Worm (Caenorhabditis elegans) whole organism, L3 larva: ENCODE data around the gene C45G9.5.
A peak's percentile ranks its signal among the peaks of the same experiment; 100 is the strongest.

Experiments used
- R02D3.7 ChIP-seq: fragments of 150-350 bp; optimal IDR thresholded peaks from 2 replicates; lab custom pipeline; 2014; ENCODE audit warnings: missing biosample characterization, missing genetic modification characterization
- ZK546.5 ChIP-seq: sonication (generic microtip); optimal IDR thresholded peaks from 2 replicates; lab custom pipeline; 2017; ENCODE audit warnings: missing biosample characterization, missing genetic modification characterization
- aly-2 ChIP-seq: fragments of 150-350 bp; optimal IDR thresholded peaks from 2 replicates; lab custom pipeline; 2014; ENCODE audit warnings: missing biosample characterization, missing genetic modification characterization
- ama-1 ChIP-seq: fragments of 150-350 bp; optimal IDR thresholded peaks from 2 replicates; lab custom pipeline; 2018
- ceh-16 ChIP-seq: sonication (generic microtip); optimal IDR thresholded peaks from 2 replicates; lab custom pipeline; 2017; ENCODE audit warnings: missing biosample characterization, missing genetic modification characterization
- ceh-28 ChIP-seq: fragments of 150-350 bp; optimal IDR thresholded peaks from 2 replicates; lab custom pipeline; 2014; ENCODE audit warnings: missing biosample characterization, missing genetic modification reagents, missing genetic modification characterization
- ceh-82 ChIP-seq: fragments of 150-350 bp; optimal IDR thresholded peaks from 2 replicates; lab custom pipeline; 2014; ENCODE audit warnings: missing biosample characterization, missing genetic modification characterization
- ceh-9 ChIP-seq: sonication (generic microtip); optimal IDR thresholded peaks from 2 replicates; lab custom pipeline; 2018; ENCODE audit warnings: missing biosample characterization, missing genetic modification characterization
- daf-12 ChIP-seq: fragments of 150-350 bp; optimal IDR thresholded peaks from 2 replicates; lab custom pipeline; 2014; ENCODE audit warnings: missing biosample characterization, missing genetic modification reagents, missing genetic modification characterization
- egl-27 ChIP-seq: sonication (generic microtip); optimal IDR thresholded peaks from 4 replicates; lab custom pipeline; 2017; ENCODE audit warnings: missing biosample characterization, missing genetic modification reagents, missing genetic modification characterization
- egl-5 ChIP-seq: fragments of 150-350 bp; optimal IDR thresholded peaks from 2 replicates; lab custom pipeline; 2017; ENCODE audit warnings: missing biosample characterization, missing genetic modification reagents, missing genetic modification characterization, inconsistent platforms
- elt-1 ChIP-seq: fragments of 150-350 bp; optimal IDR thresholded peaks from 2 replicates; lab custom pipeline; 2014; ENCODE audit warnings: missing biosample characterization, missing genetic modification characterization
- elt-2 ChIP-seq: sonication (generic microtip); optimal IDR thresholded peaks from 2 replicates; lab custom pipeline; 2016; ENCODE audit warnings: missing genetic modification reagents, mild to moderate bottlenecking, missing genetic modification characterization, missing compliant biosample characterization
- elt-3 ChIP-seq, 3 experiments: fragments of 150-350 bp in 1 of 3; sonication (generic microtip) in 2 of 3; optimal IDR thresholded peaks; 2 replicates in 2 of 3; 4 replicates in 1 of 3; lab custom pipeline; 2014 to 2017; ENCODE audit warnings: missing biosample characterization in 3 of 3, missing genetic modification characterization in 3 of 3
- eor-1 ChIP-seq, 2 experiments: fragments of 150-350 bp; optimal IDR thresholded peaks; 2 replicates each; lab custom pipeline; 2014 to 2018; ENCODE audit warnings: missing biosample characterization in 2 of 2, missing genetic modification characterization in 2 of 2
- fkh-10 ChIP-seq: sonication (generic microtip); optimal IDR thresholded peaks from 2 replicates; lab custom pipeline; 2017; ENCODE audit warnings: missing biosample characterization, missing genetic modification reagents, missing genetic modification characterization
- fos-1 ChIP-seq: fragments of 150-350 bp; optimal IDR thresholded peaks from 2 replicates; lab custom pipeline; 2014; ENCODE audit warnings: missing biosample characterization, missing genetic modification characterization
- hmg-11 ChIP-seq: sonication (generic microtip); optimal IDR thresholded peaks from 2 replicates; lab custom pipeline; 2016; ENCODE audit warnings: missing genetic modification characterization, missing compliant biosample characterization
- jun-1 ChIP-seq: fragments of 150-350 bp; optimal IDR thresholded peaks from 2 replicates; lab custom pipeline; 2014; ENCODE audit warnings: missing biosample characterization, missing genetic modification reagents, missing genetic modification characterization
- lin-15B ChIP-seq: fragments of 150-350 bp; optimal IDR thresholded peaks from 2 replicates; lab custom pipeline; 2014; ENCODE audit warnings: missing biosample characterization, missing genetic modification characterization
- lin-39 ChIP-seq: fragments of 150-350 bp; optimal IDR thresholded peaks from 2 replicates; lab custom pipeline; 2018; ENCODE audit warnings: missing biosample characterization, missing genetic modification reagents, missing genetic modification characterization
- lsy-12 ChIP-seq: sonication (generic microtip); optimal IDR thresholded peaks from 2 replicates; lab custom pipeline; 2016; ENCODE audit warnings: mild to moderate bottlenecking, missing genetic modification characterization, missing compliant biosample characterization
- mdl-1 ChIP-seq: fragments of 150-350 bp; optimal IDR thresholded peaks from 2 replicates; lab custom pipeline; 2014; ENCODE audit warnings: missing biosample characterization, missing genetic modification characterization
- mml-1 ChIP-seq: fragments of 150-350 bp; sonication (generic microtip); optimal IDR thresholded peaks from 3 replicates; lab custom pipeline; 2014; ENCODE audit warnings: missing biosample characterization, missing genetic modification characterization
- nfya-1 ChIP-seq: sonication (generic microtip); optimal IDR thresholded peaks from 2 replicates; lab custom pipeline; 2017; ENCODE audit warnings: missing genetic modification characterization, mild to moderate bottlenecking, missing compliant biosample characterization, antibody characterized with exemption, moderate library complexity; ENCODE audit not compliant: insufficient read depth
- nhr-11 ChIP-seq: fragments of 150-350 bp; optimal IDR thresholded peaks from 2 replicates; lab custom pipeline; 2014; ENCODE audit warnings: missing biosample characterization, missing genetic modification characterization
- nhr-12 ChIP-seq: fragments of 150-350 bp; optimal IDR thresholded peaks from 2 replicates; lab custom pipeline; 2014; ENCODE audit warnings: missing biosample characterization, missing genetic modification characterization
- nhr-23 ChIP-seq: fragments of 150-350 bp; optimal IDR thresholded peaks from 2 replicates; lab custom pipeline; 2014; ENCODE audit warnings: missing biosample characterization, missing genetic modification reagents, missing genetic modification characterization
- nhr-237 ChIP-seq: fragments of 150-350 bp; optimal IDR thresholded peaks from 2 replicates; lab custom pipeline; 2014; ENCODE audit warnings: missing biosample characterization, missing genetic modification characterization
- nhr-25 ChIP-seq: sonication (generic microtip); optimal IDR thresholded peaks from 2 replicates; lab custom pipeline; 2017; ENCODE audit warnings: missing biosample characterization, missing genetic modification characterization
- nhr-28 ChIP-seq: fragments of 150-350 bp; optimal IDR thresholded peaks from 2 replicates; lab custom pipeline; 2014; ENCODE audit warnings: missing biosample characterization, missing genetic modification characterization
- nhr-43 ChIP-seq: sonication (generic microtip); optimal IDR thresholded peaks from 2 replicates; lab custom pipeline; 2016; ENCODE audit warnings: mild to moderate bottlenecking, missing genetic modification characterization, missing compliant biosample characterization; ENCODE audit not compliant: poor library complexity, severe bottlenecking
- nhr-76 ChIP-seq: fragments of 150-350 bp; sonication (generic microtip); optimal IDR thresholded peaks from 5 replicates; lab custom pipeline; 2014; ENCODE audit warnings: missing biosample characterization, missing genetic modification characterization
- nhr-77 ChIP-seq: fragments of 150-350 bp; optimal IDR thresholded peaks from 2 replicates; lab custom pipeline; 2014; ENCODE audit warnings: missing biosample characterization, missing genetic modification characterization
- pha-4 ChIP-seq: fragments of 150-350 bp; optimal IDR thresholded peaks from 2 replicates; lab custom pipeline; 2014; ENCODE audit warnings: missing biosample characterization, missing genetic modification reagents, missing genetic modification characterization
- pqm-1 ChIP-seq: fragments of 150-350 bp; optimal IDR thresholded peaks from 2 replicates; lab custom pipeline; 2017; ENCODE audit warnings: missing biosample characterization, missing genetic modification characterization, inconsistent platforms
- sea-2 ChIP-seq: fragments of 150-350 bp; sonication (generic microtip); optimal IDR thresholded peaks from 4 replicates; lab custom pipeline; 2014; ENCODE audit warnings: missing biosample characterization, missing genetic modification reagents, missing genetic modification characterization
- skn-1 ChIP-seq: fragments of 150-350 bp; optimal IDR thresholded peaks from 2 replicates; lab custom pipeline; 2014; ENCODE audit warnings: missing biosample characterization, missing genetic modification characterization
- snpc-4 ChIP-seq: fragments of 150-350 bp; optimal IDR thresholded peaks from 2 replicates; lab custom pipeline; 2014; ENCODE audit warnings: missing biosample characterization, missing genetic modification characterization
- tbx-2 ChIP-seq: sonication (generic microtip); optimal IDR thresholded peaks from 2 replicates; lab custom pipeline; 2016; ENCODE audit warnings: mild to moderate bottlenecking, missing genetic modification characterization, missing compliant biosample characterization
- unc-39 ChIP-seq: sonication (generic microtip); optimal IDR thresholded peaks from 4 replicates; lab custom pipeline; 2017; ENCODE audit warnings: missing biosample characterization, missing genetic modification characterization
- unc-62 ChIP-seq: fragments of 150-350 bp; sonication (generic microtip); optimal IDR thresholded peaks from 4 replicates; lab custom pipeline; 2014; ENCODE audit warnings: missing biosample characterization, missing genetic modification reagents, missing genetic modification characterization
- zag-1 ChIP-seq: fragments of 150-350 bp; optimal IDR thresholded peaks from 2 replicates; lab custom pipeline; 2014; ENCODE audit warnings: missing biosample characterization, missing genetic modification characterization
- ztf-11 ChIP-seq: fragments of 150-350 bp; optimal IDR thresholded peaks from 2 replicates; lab custom pipeline; 2014; ENCODE audit warnings: missing biosample characterization, missing genetic modification characterization
- ztf-4 ChIP-seq: fragments of 150-350 bp; optimal IDR thresholded peaks from 2 replicates; lab custom pipeline; 2014; ENCODE audit warnings: missing biosample characterization, missing genetic modification characterization

C45G9.5 gene

DNA sequence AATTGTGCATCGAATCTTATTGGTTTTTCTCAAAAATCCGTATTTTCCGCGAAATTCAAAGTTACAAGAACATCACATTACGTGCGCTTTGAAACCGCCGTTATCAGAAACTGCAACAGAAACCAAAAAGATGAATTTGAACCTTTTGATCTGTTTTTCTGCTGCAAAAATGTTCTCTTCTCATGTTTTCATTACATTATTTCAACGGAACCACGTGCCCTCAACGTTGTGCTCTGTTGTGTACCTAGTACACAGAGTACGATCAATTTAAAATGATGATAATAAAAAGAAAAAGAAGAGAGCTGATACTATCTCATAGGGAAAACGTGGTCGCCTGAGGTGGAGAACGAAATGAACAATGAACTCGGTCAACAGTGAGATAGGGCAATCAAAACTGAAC is 30.1 kb downstream of the C45G9.5 start:
- peak; percentile 37 for TF ChIP-seq nhr-11 (tag; lab: Kevin White, UChicago)
- no peak for TF ChIP-seq zag-1 (tag; lab: Kevin White, UChicago)
- no peak for TF ChIP-seq mml-1 (tag; lab: Kevin White, UChicago)
- TF ChIP-seq snpc-4 (tag; lab: Kevin White, UChicago) = peak; percentile 10
- TF ChIP-seq pha-4 = peak; percentile 93
- peak; percentile 93 for TF ChIP-seq elt-2
- TF ChIP-seq ceh-82 (tag; lab: Kevin White, UChicago) = no peak
- no peak for TF ChIP-seq ceh-9 (tag; lab: Kevin White, UChicago)
- peak; percentile 25 for TF ChIP-seq ztf-4 (tag; lab: Kevin White, UChicago)
- no peak for TF ChIP-seq nhr-12
- no peak for TF ChIP-seq unc-39 (tag; lab: Kevin White, UChicago)
- TF ChIP-seq fos-1 (tag; lab: Kevin White, UChicago) = no peak
- peak; percentile 81 for TF ChIP-seq nhr-43 (tag; lab: Kevin White, UChicago)
- TF ChIP-seq nfya-1 (tag; lab: Kevin White, UChicago) = peak; percentile 60
- no peak for TF ChIP-seq lin-39 (tag; lab: Kevin White, UChicago)
- TF ChIP-seq ama-1 = peak; percentile 26
- TF ChIP-seq pqm-1 = peak; percentile 99
- TF ChIP-seq skn-1 (tag; lab: Kevin White, UChicago) = peak; percentile 81
- peak; percentile 6 for TF ChIP-seq lin-15B (tag; lab: Kevin White, UChicago)
- peak; percentile 78 for TF ChIP-seq jun-1 (tag; lab: Kevin White, UChicago)
- peak; percentile 82 for TF ChIP-seq nhr-23 (tag; lab: Kevin White, UChicago)
- TF ChIP-seq lsy-12 (tag; lab: Kevin White, UChicago) = no peak
- TF ChIP-seq elt-3 (tag; optimal IDR thresholded peaks at IDR 0.05; lab: Kevin White, UChicago) = peak in 1 of 3 experiments; percentile 8
- TF ChIP-seq mdl-1 (tag; lab: Kevin White, UChicago) = peak; percentile 43
- peak; percentile 7 for TF ChIP-seq elt-1 (tag; lab: Kevin White, UChicago)
- no peak for TF ChIP-seq ZK546.5
- TF ChIP-seq egl-5 (tag; lab: Kevin White, UChicago) = no peak
- TF ChIP-seq nhr-28 (tag; lab: Kevin White, UChicago) = no peak
- no peak for TF ChIP-seq ztf-11 (tag; lab: Kevin White, UChicago)

DNA sequence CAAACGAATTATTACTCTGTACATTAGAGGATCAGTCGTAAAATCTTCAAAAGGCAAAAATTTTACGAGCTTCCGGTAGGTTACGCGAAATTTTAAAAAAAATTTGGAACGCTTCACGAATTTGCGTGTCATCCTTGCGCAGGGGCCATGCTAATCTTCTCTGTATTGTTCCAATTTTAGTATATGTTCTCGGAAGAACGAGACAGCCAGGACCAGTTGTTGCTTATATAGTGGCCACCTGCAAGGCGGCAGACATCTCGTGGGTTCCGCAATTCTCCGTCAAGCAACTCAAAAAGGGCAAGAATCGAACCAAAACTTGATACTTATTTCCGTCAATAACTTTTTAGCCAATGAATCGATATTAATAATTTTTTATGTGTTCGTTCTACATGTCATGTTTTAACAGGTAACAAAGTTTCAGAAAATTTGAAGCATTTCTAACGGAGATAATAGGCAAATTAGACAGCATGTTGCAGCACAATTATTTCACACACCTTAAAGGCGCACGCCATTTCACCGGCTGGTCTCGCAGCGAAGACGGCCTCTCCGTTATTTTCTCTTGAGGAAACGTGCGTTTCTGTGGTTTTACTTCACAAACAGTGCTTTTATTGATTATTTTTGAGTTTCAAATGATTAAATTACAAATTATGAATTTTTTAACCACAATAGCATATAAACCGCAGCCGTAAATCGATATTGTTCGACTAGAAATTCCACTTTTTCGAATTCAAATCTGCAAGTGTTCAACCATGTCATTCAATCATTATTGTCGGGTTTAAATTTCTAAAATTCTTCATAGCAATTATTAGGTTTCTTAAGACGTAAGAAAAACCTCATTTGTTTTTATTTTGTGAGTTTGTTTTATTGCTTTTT is 33.0 kb downstream of the C45G9.5 start:
- TF ChIP-seq nfya-1 (tag; lab: Kevin White, UChicago) (peak; percentile 69), ceh-9 (tag; lab: Kevin White, UChicago) (no peak), R02D3.7 (peak; percentile 60), sea-2 (GFP tag; lab: Kevin White, UChicago) (no peak), ZK546.5 (no peak), eor-1 (tag; optimal IDR thresholded peaks at IDR 0.05; lab: Kevin White, UChicago) (peak in 1 of 2 experiments; percentile 52), unc-39 (tag; lab: Kevin White, UChicago) (no peak), mml-1 (tag; lab: Kevin White, UChicago) (no peak), tbx-2 (peak; percentile 89), lin-15B (tag; lab: Kevin White, UChicago) (peak; percentile 45), zag-1 (tag; lab: Kevin White, UChicago) (no peak), egl-5 (tag; lab: Kevin White, UChicago) (no peak), ama-1 (peak; percentile 90), elt-3 (tag; optimal IDR thresholded peaks at IDR 0.05; lab: Kevin White, UChicago) (no peak), skn-1 (tag; lab: Kevin White, UChicago) (no peak), elt-1 (tag; lab: Kevin White, UChicago) (no peak), egl-27 (tag; lab: Kevin White, UChicago) (no peak), nhr-76 (tag; lab: Kevin White, UChicago) (no peak), ceh-16 (tag; lab: Kevin White, UChicago) (no peak), nhr-25 (tag; lab: Kevin White, UChicago) (peak; percentile 42), ceh-28 (tag; lab: Kevin White, UChicago) (peak; percentile 19), snpc-4 (tag; lab: Kevin White, UChicago) (peak; percentile 99), jun-1 (tag; lab: Kevin White, UChicago) (peak; percentile 47), pqm-1 (peak; percentile 16), nhr-77 (tag; lab: Kevin White, UChicago) (peak; percentile 33), lsy-12 (tag; lab: Kevin White, UChicago) (peak; percentile 88), fos-1 (tag; lab: Kevin White, UChicago) (no peak), ztf-4 (tag; lab: Kevin White, UChicago) (peak; percentile 77), nhr-11 (tag; lab: Kevin White, UChicago) (peak; percentile 32), lin-39 (tag; lab: Kevin White, UChicago) (peak; percentile 13), ztf-11 (tag; lab: Kevin White, UChicago) (no peak), pha-4 (peak; percentile 49), nhr-237 (tag; lab: Kevin White, UChicago) (no peak), aly-2 (no peak), unc-62 (GFP tag; lab: Kevin White, UChicago) (no peak), ceh-82 (tag; lab: Kevin White, UChicago) (peak; percentile 81), hmg-11 (tag; lab: Kevin White, UChicago) (peak; percentile 91), daf-12 (tag; lab: Kevin White, UChicago) (no peak), nhr-23 (tag; lab: Kevin White, UChicago) (peak; percentile 61), fkh-10 (GFP tag; lab: Kevin White, UChicago) (peak; percentile 33), mdl-1 (tag; lab: Kevin White, UChicago) (no peak), nhr-12 (no peak), elt-2 (peak; percentile 65)
